Fruit fly (Drosophila melanogaster): ENCODE data around the gene CG14070.

Gene CG14070

dm6 chr2L:10858064-10859047, 43.2 kb downstream of the CG14070 start, which contains the start of the genes aurB and Stam (continued):
- 0 out of 2 replicates have a peak, but pooled peaks have one; percentile 36 for TF ChIP-seq CG14441 (GFP tag; IDR thresholded peaks at IDR 0.05)
- no peak for TF ChIP-seq Bdp1 (GFP tag; optimal IDR thresholded peaks at IDR 0.05)
- TF ChIP-seq eve (GFP tag; optimal IDR thresholded peaks at IDR 0.05): no peak
- TF ChIP-seq bowl (GFP tag; IDR thresholded peaks at IDR 0.05): no peak
- TF ChIP-seq Gug (GFP tag; IDR thresholded peaks at IDR 0.05): no peak
- TF ChIP-seq lab (GFP tag; optimal IDR thresholded peaks at IDR 0.05): peak; percentile 62
- TF ChIP-seq CG7556 (GFP tag; optimal IDR thresholded peaks at IDR 0.05): peak; percentile 15
- TF ChIP-seq zf30C (GFP tag; optimal IDR thresholded peaks at IDR 0.05): no peak
- TF ChIP-seq schlank (tag; optimal IDR thresholded peaks at IDR 0.05): no peak
- TF ChIP-seq crol (GFP tag; IDR thresholded peaks at IDR 0.05): no peak
- TF ChIP-seq CG1024 (GFP tag; IDR thresholded peaks at IDR 0.05): no peak
- TF ChIP-seq Vsx1 (GFP tag; optimal IDR thresholded peaks at IDR 0.05): no peak
- TF ChIP-seq sisA (GFP tag; IDR thresholded peaks at IDR 0.05): no peak
- 0 out of 2 replicates have a peak, but pooled peaks have one; percentile 43 for TF ChIP-seq CG32767 (GFP tag; IDR thresholded peaks at IDR 0.05)
- TF ChIP-seq Nf-YB (GFP tag; optimal IDR thresholded peaks at IDR 0.05): peak; percentile 28
- TF ChIP-seq fru (optimal IDR thresholded peaks at IDR 0.05): no peak
- TF ChIP-seq CG4617 (GFP tag; optimal IDR thresholded peaks at IDR 0.05; ENCODE audit: borderline replicate concordance): peak; percentile 56
- TF ChIP-seq CG3281 (GFP tag; optimal IDR thresholded peaks at IDR 0.05): peak; percentile 61
- TF ChIP-seq Aef1 (GFP tag; IDR thresholded peaks at IDR 0.05): peak; percentile 23; the same call in 1 of the 3 replicates
- TF ChIP-seq CG18262 (tag; optimal IDR thresholded peaks at IDR 0.05): peak; percentile 69
- no peak for TF ChIP-seq hbn (GFP tag; IDR thresholded peaks at IDR 0.05; ENCODE audit: partially characterized antibody)
- peak; percentile 34; the same call in 1 of the 2 replicates for TF ChIP-seq CG9932 (GFP tag; IDR thresholded peaks at IDR 0.05)
- no peak for TF ChIP-seq vnd (GFP tag; IDR thresholded peaks at IDR 0.05; ENCODE audit: partially characterized antibody)
- TF ChIP-seq CG33213 (GFP tag; optimal IDR thresholded peaks at IDR 0.05): no peak
- TF ChIP-seq CG11695 (GFP tag; IDR thresholded peaks at IDR 0.05): peak; percentile 8; the same call in 1 of the 3 replicates
- peak in 1 of 3 experiments; percentile 64 for TF ChIP-seq lola (GFP tag; optimal IDR thresholded peaks at IDR 0.05)
- TF ChIP-seq CG9727 (GFP tag; optimal IDR thresholded peaks at IDR 0.05): peak; percentile 59
- TF ChIP-seq Dfd (GFP tag; optimal IDR thresholded peaks at IDR 0.05): no peak
- peak; percentile 69 for TF ChIP-seq D (optimal IDR thresholded peaks at IDR 0.05)
- peak; percentile 28 for TF ChIP-seq D (GFP tag; optimal IDR thresholded peaks at IDR 0.05)
- TF ChIP-seq D19B (GFP tag; optimal IDR thresholded peaks at IDR 0.05): no peak
- peak; percentile 5 for TF ChIP-seq CG2202 (tag; optimal IDR thresholded peaks at IDR 0.05)
- no peak for TF ChIP-seq ab (GFP tag; optimal IDR thresholded peaks at IDR 0.05)
- TF ChIP-seq bigmax (GFP tag; optimal IDR thresholded peaks at IDR 0.05): no peak
- TF ChIP-seq pfk (GFP tag; optimal IDR thresholded peaks at IDR 0.05): no peak
- no peak; the same call in 1 of the 2 replicates for TF ChIP-seq esg (GFP tag; conservative IDR thresholded peaks at IDR 0.05)
- TF ChIP-seq CG13123 (GFP tag; optimal IDR thresholded peaks at IDR 0.05): no peak
- peak; percentile 18 for TF ChIP-seq CG6254 (GFP tag; optimal IDR thresholded peaks at IDR 0.05)
- TF ChIP-seq CG8765 (GFP tag; IDR thresholded peaks at IDR 0.05): no peak
- TF ChIP-seq peb (GFP tag; IDR thresholded peaks at IDR 0.05): no peak
- no peak for TF ChIP-seq Dip3 (GFP tag; optimal IDR thresholded peaks at IDR 0.05)
- no peak for TF ChIP-seq dimm (GFP tag; IDR thresholded peaks at IDR 0.05)
- no peak for TF ChIP-seq ara (GFP tag; IDR thresholded peaks at IDR 0.05)
- no peak for TF ChIP-seq D19A (tag; optimal IDR thresholded peaks at IDR 0.05)
- TF ChIP-seq tll (GFP tag; optimal IDR thresholded peaks at IDR 0.05): no peak
- TF ChIP-seq cas (GFP tag; IDR thresholded peaks at IDR 0.05): no peak
- TF ChIP-seq CG8281 (tag; optimal IDR thresholded peaks at IDR 0.05): peak; percentile 29
- TF ChIP-seq CG6654 (GFP tag; optimal IDR thresholded peaks at IDR 0.05): no peak
- peak; percentile 71 for TF ChIP-seq vvl (GFP tag; IDR thresholded peaks at IDR 0.05)
